Worm (Caenorhabditis elegans) whole organism, midembryonic: ENCODE data around the gene C25A6.1.

Experiments
- T22C8.4 ChIP-seq: fragments of 200-800 bp; sonication (Bioruptor generic); IDR thresholded peaks from 2 replicates; pipeline ENCODE4 v1.3.6; 2022; ENCODE audit warnings: missing genetic modification characterization, missing compliant biosample characterization
- cog-1 ChIP-seq: sonication (generic microtip); optimal IDR thresholded peaks from 2 replicates; lab custom pipeline; 2016; ENCODE audit warnings: missing genetic modification characterization, missing compliant biosample characterization
- flt-1 ChIP-seq: fragments of 200-800 bp; sonication (Bioruptor generic); IDR thresholded peaks from 2 replicates; pipeline ENCODE4 v1.3.6; 2022; ENCODE audit warnings: missing genetic modification characterization, missing compliant biosample characterization
- klf-2 ChIP-seq: fragments of 200-800 bp; sonication (Bioruptor generic); conservative IDR thresholded peaks from 2 replicates; pipeline ENCODE4 v1.3.6; 2022; ENCODE audit warnings: missing genetic modification reagents, missing genetic modification characterization, missing compliant biosample characterization
- med-1 ChIP-seq: sonication (generic microtip); optimal IDR thresholded peaks from 2 replicates; lab custom pipeline; 2017; ENCODE audit warnings: missing genetic modification characterization, mild to moderate bottlenecking, missing compliant biosample characterization, antibody characterized with exemption, missing genetic modification reagents; ENCODE audit not compliant: insufficient read depth
- ref-1 ChIP-seq: fragments of 200-800 bp; sonication (Bioruptor generic); conservative IDR thresholded peaks from 2 replicates; pipeline ENCODE4 v1.3.6; 2022; ENCODE audit warnings: missing genetic modification reagents, missing genetic modification characterization, missing compliant biosample characterization
- tab-1 ChIP-seq: fragments of 200-800 bp; sonication (Bioruptor generic); IDR thresholded peaks from 2 replicates; pipeline ENCODE4 v1.3.6; 2022; ENCODE audit warnings: missing genetic modification characterization, missing compliant biosample characterization
- ztf-23 ChIP-seq: fragments of 200-800 bp; sonication (Bioruptor generic); IDR thresholded peaks from 2 replicates; pipeline ENCODE4 v1.3.6; 2022; ENCODE audit warnings: missing genetic modification reagents, missing genetic modification characterization, missing compliant biosample characterization
- ztf-29 ChIP-seq: fragments of 200-800 bp; sonication (Bioruptor generic); IDR thresholded peaks from 2 replicates; pipeline ENCODE4 v1.3.6; 2022; ENCODE audit warnings: missing genetic modification reagents, missing genetic modification characterization, missing compliant biosample characterization

The C25A6.1 gene

DNA sequence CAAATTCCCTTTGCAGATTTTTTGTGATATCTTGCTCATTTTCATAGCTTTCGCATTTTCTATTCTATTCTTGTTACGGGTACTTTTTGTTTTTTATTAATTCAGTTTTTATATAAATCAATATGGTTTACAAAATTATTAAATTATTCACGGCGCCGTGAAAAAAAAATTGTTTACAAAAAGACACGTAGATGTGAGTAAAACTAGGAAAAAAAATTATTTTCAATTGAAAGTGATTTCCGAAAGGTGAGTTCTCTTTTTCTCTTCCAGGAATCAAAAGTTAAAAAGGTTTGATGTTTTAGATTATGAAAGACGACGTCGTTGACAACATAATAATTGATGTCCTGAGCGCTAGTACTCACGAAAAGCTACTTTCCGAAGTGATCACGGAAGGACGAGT is at the start of gene C25A6.1:
Gene C25A6.1 (plus strand): TSS at position 301 of the 400 bp plus-strand sequence.
- TF ChIP-seq tab-1 (GFP tag; lab: Robert Waterston, UW) (no peak), flt-1 (GFP tag; lab: Robert Waterston, UW) (no peak), T22C8.4 (GFP tag; lab: Robert Waterston, UW) (no peak), med-1 (GFP tag; lab: Kevin White, UChicago) (no peak), ztf-23 (GFP tag; lab: Robert Waterston, UW) (no peak), ref-1 (GFP tag; lab: Robert Waterston, UW) (no peak), cog-1 (no peak), klf-2 (GFP tag; lab: Robert Waterston, UW) (no peak), ztf-29 (no peak)

DNA sequence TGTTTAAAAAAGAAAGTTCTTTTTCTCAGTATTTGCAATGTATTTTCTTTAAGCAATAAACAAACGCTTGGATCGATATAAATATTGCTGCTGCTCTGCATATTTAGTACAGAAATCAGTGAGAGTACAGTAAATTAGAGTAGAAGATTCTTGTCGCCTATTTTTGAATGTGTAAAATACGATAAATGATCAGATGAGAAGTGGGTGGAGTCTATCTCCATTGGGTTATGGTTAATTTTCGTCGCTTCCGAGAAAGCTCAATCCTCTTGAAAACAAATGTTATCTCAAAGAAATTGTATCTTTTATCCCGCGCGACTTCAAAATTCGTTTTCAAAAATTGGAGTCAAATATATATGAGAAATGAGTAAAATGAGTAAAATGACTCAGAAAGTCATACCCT is 49.6 kb upstream of the C25A6.1 start, which contains the start of gene nhr-216:
Gene nhr-216 (minus strand): TSS at position 101 of the 400 bp plus-strand sequence.
- TF ChIP-seq ref-1 (GFP tag; lab: Robert Waterston, UW) (no peak), ztf-23 (GFP tag; lab: Robert Waterston, UW) (no peak), tab-1 (GFP tag; lab: Robert Waterston, UW) (no peak), flt-1 (GFP tag; lab: Robert Waterston, UW) (no peak), T22C8.4 (GFP tag; lab: Robert Waterston, UW) (no peak), cog-1 (no peak), klf-2 (GFP tag; lab: Robert Waterston, UW) (no peak), med-1 (GFP tag; lab: Kevin White, UChicago) (no peak), ztf-29 (no peak)

DNA sequence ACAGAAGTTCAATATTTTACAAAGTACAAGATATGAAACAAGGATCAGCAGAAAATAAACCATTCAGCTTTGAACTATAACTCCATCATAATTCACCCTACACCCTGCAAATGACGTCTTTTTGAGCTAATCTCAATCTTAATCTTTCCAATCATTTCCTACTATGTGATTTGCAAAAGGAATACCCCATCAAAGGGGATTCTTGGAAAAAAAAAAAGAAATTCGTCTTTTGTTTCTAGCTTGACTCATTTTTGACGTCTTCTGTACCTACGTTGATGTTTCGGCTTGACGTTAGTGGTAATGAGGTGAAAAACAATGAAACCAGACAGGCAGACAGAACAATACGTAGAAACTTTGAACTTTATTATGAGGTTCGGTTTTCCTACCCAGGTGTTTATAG is 46.1 kb upstream of the C25A6.1 start:
- TF ChIP-seq T22C8.4 (GFP tag; lab: Robert Waterston, UW), result no peak
- TF ChIP-seq klf-2 (GFP tag; lab: Robert Waterston, UW), result no peak
- TF ChIP-seq tab-1 (GFP tag; lab: Robert Waterston, UW), result no peak
- TF ChIP-seq cog-1, result no peak
- no peak for TF ChIP-seq flt-1 (GFP tag; lab: Robert Waterston, UW)
- TF ChIP-seq ztf-23 (GFP tag; lab: Robert Waterston, UW), result no peak
- TF ChIP-seq ztf-29, result no peak

DNA sequence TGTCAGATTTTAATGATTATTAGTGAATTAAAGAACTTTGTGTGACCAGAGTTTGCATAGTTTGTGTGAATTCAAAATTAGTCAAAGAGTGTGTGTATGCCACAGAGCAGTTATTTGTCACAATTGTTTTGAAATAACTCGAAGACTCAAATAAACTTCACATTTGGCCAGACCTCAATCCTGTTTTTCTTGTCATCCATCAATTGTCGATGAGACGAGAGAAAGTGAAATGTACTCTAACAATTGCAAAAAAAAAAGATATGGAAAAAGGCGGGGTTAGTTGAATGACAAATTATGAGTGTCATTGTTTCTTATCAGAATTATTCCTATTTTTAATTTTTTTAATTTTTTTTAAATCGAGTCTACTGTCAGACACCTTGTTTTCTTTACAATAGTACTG is 43.5 kb upstream of the C25A6.1 start, which contains the start of gene T09D3.8:
Gene T09D3.8 (plus strand): TSS at position 301 of the 400 bp plus-strand sequence.
- TF ChIP-seq ztf-29 (no peak), ztf-23 (GFP tag; lab: Robert Waterston, UW) (no peak), ref-1 (GFP tag; lab: Robert Waterston, UW) (no peak), cog-1 (no peak), T22C8.4 (GFP tag; lab: Robert Waterston, UW) (no peak), flt-1 (GFP tag; lab: Robert Waterston, UW) (no peak), med-1 (GFP tag; lab: Kevin White, UChicago) (no peak), tab-1 (GFP tag; lab: Robert Waterston, UW) (no peak), klf-2 (GFP tag; lab: Robert Waterston, UW) (no peak)

DNA sequence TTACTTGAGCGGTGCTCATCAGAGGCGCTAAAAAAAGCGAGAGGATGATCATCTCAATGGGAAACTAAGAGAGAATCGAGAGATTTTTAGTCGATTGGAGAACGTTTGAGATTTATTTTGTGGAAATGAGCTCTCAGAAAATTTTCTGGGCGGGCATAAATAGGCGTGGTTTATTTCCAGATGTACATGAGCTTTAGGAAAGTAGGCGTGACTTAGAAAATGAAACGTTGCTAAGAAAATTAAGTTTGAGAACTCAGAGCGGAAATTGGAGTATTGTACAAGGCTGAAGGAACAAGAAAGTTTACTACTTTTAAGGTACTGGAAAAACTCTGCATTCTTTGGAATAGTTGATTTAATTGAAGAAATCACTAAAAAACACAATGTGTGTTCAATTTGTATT is 39.5 kb upstream of the C25A6.1 start, which contains the start of gene T09D3.9:
Gene T09D3.9 (minus strand): TSS at position 101 of the 400 bp plus-strand sequence.
- TF ChIP-seq ztf-23 (GFP tag; lab: Robert Waterston, UW) (no peak), flt-1 (GFP tag; lab: Robert Waterston, UW) (no peak), cog-1 (no peak), med-1 (GFP tag; lab: Kevin White, UChicago) (no peak), ztf-29 (no peak), ref-1 (GFP tag; lab: Robert Waterston, UW) (no peak), klf-2 (GFP tag; lab: Robert Waterston, UW) (no peak), T22C8.4 (GFP tag; lab: Robert Waterston, UW) (no peak), tab-1 (GFP tag; lab: Robert Waterston, UW) (no peak)

DNA sequence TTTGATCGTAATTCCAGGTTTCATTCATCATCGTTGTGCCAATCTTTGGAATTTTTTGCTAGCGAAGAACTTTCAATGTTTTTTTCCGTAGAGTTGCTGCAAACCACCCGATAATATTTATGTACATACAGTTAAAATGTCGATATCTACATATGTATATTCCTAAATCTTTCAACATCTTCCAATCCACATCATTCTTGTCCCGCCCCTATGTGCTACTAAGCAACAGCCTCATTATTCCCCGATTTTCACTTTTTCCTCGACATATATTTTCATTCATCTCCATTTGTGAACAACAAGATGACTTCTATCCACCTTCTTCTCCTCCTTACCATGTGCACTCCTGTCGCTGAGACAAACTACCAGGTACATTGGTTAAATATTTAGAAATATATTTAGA is 36.2 kb upstream of the C25A6.1 start, which contains the start of gene C35A11.3:
Gene C35A11.3 (plus strand): TSS at position 301 of the 400 bp plus-strand sequence.
- no peak for TF ChIP-seq ref-1 (GFP tag; lab: Robert Waterston, UW)
- no peak for TF ChIP-seq T22C8.4 (GFP tag; lab: Robert Waterston, UW)
- TF ChIP-seq ztf-29, result no peak
- TF ChIP-seq tab-1 (GFP tag; lab: Robert Waterston, UW), result no peak
- TF ChIP-seq cog-1, result no peak
- no peak for TF ChIP-seq med-1 (GFP tag; lab: Kevin White, UChicago)
- no peak for TF ChIP-seq flt-1 (GFP tag; lab: Robert Waterston, UW)
- no peak for TF ChIP-seq klf-2 (GFP tag; lab: Robert Waterston, UW)
- TF ChIP-seq ztf-23 (GFP tag; lab: Robert Waterston, UW), result no peak

DNA sequence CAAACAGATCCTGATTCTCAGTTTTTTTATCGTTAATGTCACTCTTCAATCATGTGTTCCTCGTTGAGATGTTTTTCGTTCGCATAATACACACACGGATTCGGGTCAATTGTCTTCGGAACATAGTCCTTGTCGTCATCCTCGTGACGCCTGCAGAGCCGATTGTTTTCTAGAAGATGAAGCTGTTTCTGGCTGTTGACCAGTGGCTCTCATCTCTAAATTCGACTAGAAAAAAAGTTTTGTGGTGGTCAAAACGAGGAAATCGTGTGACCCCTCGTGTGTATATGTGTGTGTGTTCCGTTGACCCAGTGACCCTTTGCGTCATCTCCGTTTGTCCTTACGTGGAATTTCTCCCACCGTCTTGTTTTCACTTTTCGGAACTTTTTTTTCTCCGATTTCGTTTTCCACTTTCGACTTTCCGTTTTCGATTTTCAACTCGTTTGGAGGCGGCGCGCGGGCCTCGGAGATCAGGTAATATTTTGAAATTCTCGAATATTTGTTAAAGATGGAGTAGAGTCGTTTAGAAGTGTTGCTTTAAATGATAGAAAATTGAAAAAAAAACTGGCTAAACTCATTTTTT is 22.3 kb upstream of the C25A6.1 start, which contains the start of gene C35A11.2:
Gene C35A11.2 (plus strand): TSS at position 386 of the 580 bp plus-strand sequence.
- TF ChIP-seq flt-1 (GFP tag; lab: Robert Waterston, UW) (no peak), med-1 (GFP tag; lab: Kevin White, UChicago) (no peak), ztf-29 (no peak), cog-1 (no peak), tab-1 (GFP tag; lab: Robert Waterston, UW) (no peak), ztf-23 (GFP tag; lab: Robert Waterston, UW) (no peak), klf-2 (GFP tag; lab: Robert Waterston, UW) (no peak), ref-1 (GFP tag; lab: Robert Waterston, UW) (no peak)

DNA sequence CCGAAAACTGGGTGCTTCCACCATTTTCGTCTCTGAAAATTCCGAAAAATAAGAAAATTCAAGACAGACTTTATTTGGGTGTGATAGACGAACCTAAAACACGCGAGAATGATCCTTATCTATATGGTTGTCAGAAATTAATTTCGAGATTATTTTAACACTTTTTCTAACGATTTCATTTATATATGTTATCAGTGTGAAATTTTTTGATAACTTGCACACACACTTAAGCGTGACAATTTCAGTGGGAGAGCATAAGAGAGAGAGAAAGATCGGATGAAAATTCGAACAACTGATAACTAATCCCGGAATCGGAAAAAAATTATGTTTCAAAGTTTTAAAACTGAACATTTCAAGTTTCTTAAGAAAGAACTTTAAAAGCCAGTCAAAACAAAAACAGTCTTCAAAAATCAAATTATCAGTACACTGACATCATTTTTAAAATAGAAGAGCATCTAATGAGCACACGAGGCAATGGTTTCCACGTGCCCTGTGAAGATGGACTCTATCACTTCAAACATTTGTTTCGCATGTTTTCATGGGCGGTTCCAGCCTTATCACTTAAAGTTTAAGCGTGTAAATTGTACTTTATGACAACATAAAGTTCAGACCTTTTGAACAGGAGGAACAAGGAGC is 15.2 kb upstream of the C25A6.1 start, which contains the start of gene C35A11.4:
Gene C35A11.4 (minus strand): TSS at position 156 of the 636 bp plus-strand sequence.
- TF ChIP-seq klf-2 (GFP tag; lab: Robert Waterston, UW), result no peak
- TF ChIP-seq ztf-29, result no peak
- no peak for TF ChIP-seq med-1 (GFP tag; lab: Kevin White, UChicago)
- TF ChIP-seq flt-1 (GFP tag; lab: Robert Waterston, UW), result no peak
- TF ChIP-seq cog-1, result no peak
- TF ChIP-seq ref-1 (GFP tag; lab: Robert Waterston, UW), result no peak

DNA sequence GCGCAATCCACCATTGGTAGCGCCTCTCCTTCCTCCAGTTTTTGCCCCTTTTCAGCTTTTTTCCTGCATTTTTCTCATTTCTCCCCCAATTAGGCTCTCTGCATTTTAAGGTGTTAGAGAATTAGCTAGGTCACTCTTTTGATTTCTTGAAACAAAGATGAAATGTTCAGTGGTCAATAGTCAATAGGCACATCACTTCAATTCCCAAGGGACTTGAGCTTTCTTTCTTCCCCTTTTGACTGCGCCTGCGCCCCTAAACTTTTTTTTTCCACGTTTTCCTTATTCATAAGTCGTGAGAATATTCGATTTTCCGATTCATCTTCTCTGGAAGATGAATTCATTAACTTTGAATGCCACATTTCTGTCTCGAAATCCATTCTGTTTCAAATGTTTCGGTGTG is 4.4 kb upstream of the C25A6.1 start:
- TF ChIP-seq tab-1 (GFP tag; lab: Robert Waterston, UW) (no peak), flt-1 (GFP tag; lab: Robert Waterston, UW) (no peak), ztf-29 (no peak), ref-1 (GFP tag; lab: Robert Waterston, UW) (no peak)
